Fruit fly (Drosophila melanogaster): ENCODE results near the gene CG42564.

The CG42564 gene

dm6 chr3R:6381784-6382183 lies 7.5 kb downstream of the CG42564 start:
- no peak for TF ChIP-seq insv (optimal IDR thresholded peaks at IDR 0.05)
- no peak for TF ChIP-seq ttk (optimal IDR thresholded peaks at IDR 0.05)
- TF ChIP-seq h (optimal IDR thresholded peaks at IDR 0.05) = no peak
- no peak for TF ChIP-seq psq (optimal IDR thresholded peaks at IDR 0.05)
- TF ChIP-seq Sin3A (optimal IDR thresholded peaks at IDR 0.05) = no peak
- TF ChIP-seq Myc (optimal IDR thresholded peaks at IDR 0.05) = no peak

dm6 chr3R:6382733-6383465 lies 8.6 kb downstream of the CG42564 start, which contains the start of gene gzl:
TSS of gene gzl (plus strand) at chr3R:6382914.
- no peak for TF ChIP-seq insv (optimal IDR thresholded peaks at IDR 0.05)
- TF ChIP-seq psq (optimal IDR thresholded peaks at IDR 0.05) = no peak
- TF ChIP-seq h (optimal IDR thresholded peaks at IDR 0.05) = no peak
- TF ChIP-seq Sin3A (optimal IDR thresholded peaks at IDR 0.05) = no peak
- no peak for TF ChIP-seq Myc (optimal IDR thresholded peaks at IDR 0.05)
- no peak for TF ChIP-seq ttk (optimal IDR thresholded peaks at IDR 0.05)

- TF ChIP-seq Sin3A (optimal IDR thresholded peaks at IDR 0.05) (no peak), Myc (optimal IDR thresholded peaks at IDR 0.05) (no peak), psq (optimal IDR thresholded peaks at IDR 0.05) (no peak), insv (optimal IDR thresholded peaks at IDR 0.05) (no peak), h (optimal IDR thresholded peaks at IDR 0.05) (no peak)
Measured at dm6 chr3R:6383466-6383769, 9.1 kb downstream of the CG42564 start.

dm6 chr3R:6388414-6388830 lies 14.1 kb downstream of the CG42564 start:
- no peak for TF ChIP-seq Sin3A (optimal IDR thresholded peaks at IDR 0.05)
- TF ChIP-seq psq (optimal IDR thresholded peaks at IDR 0.05) = no peak
- no peak for TF ChIP-seq insv (optimal IDR thresholded peaks at IDR 0.05)
- TF ChIP-seq h (optimal IDR thresholded peaks at IDR 0.05) = no peak
- TF ChIP-seq Myc (optimal IDR thresholded peaks at IDR 0.05) = no peak
- no peak for TF ChIP-seq ttk (optimal IDR thresholded peaks at IDR 0.05)

- no peak for TF ChIP-seq ttk (optimal IDR thresholded peaks at IDR 0.05)
- TF ChIP-seq psq (optimal IDR thresholded peaks at IDR 0.05) = no peak
- no peak for TF ChIP-seq h (optimal IDR thresholded peaks at IDR 0.05)
- TF ChIP-seq Myc (optimal IDR thresholded peaks at IDR 0.05) = no peak
- no peak for TF ChIP-seq Sin3A (optimal IDR thresholded peaks at IDR 0.05)
Measured at dm6 chr3R:6393515-6394246, 19.4 kb downstream of the CG42564 start.

dm6 chr3R:6394247-6394522 lies 19.9 kb downstream of the CG42564 start:
- TF ChIP-seq h (optimal IDR thresholded peaks at IDR 0.05) = no peak
- TF ChIP-seq Sin3A (optimal IDR thresholded peaks at IDR 0.05) = no peak
- TF ChIP-seq ttk (optimal IDR thresholded peaks at IDR 0.05) = no peak
- TF ChIP-seq psq (optimal IDR thresholded peaks at IDR 0.05) = no peak
- no peak for TF ChIP-seq Myc (optimal IDR thresholded peaks at IDR 0.05)
- no peak for TF ChIP-seq insv (optimal IDR thresholded peaks at IDR 0.05)

dm6 chr3R:6395572-6396295 lies 21.5 kb downstream of the CG42564 start:
- TF ChIP-seq ttk (optimal IDR thresholded peaks at IDR 0.05) = no peak
- no peak for TF ChIP-seq h (optimal IDR thresholded peaks at IDR 0.05)
- TF ChIP-seq Myc (optimal IDR thresholded peaks at IDR 0.05) = no peak
- TF ChIP-seq psq (optimal IDR thresholded peaks at IDR 0.05) = no peak
- TF ChIP-seq Sin3A (optimal IDR thresholded peaks at IDR 0.05) = no peak
- no peak for TF ChIP-seq insv (optimal IDR thresholded peaks at IDR 0.05)

- TF ChIP-seq h (optimal IDR thresholded peaks at IDR 0.05) (no peak), Myc (optimal IDR thresholded peaks at IDR 0.05) (no peak), insv (optimal IDR thresholded peaks at IDR 0.05) (no peak), ttk (optimal IDR thresholded peaks at IDR 0.05) (no peak), Sin3A (optimal IDR thresholded peaks at IDR 0.05) (no peak), psq (optimal IDR thresholded peaks at IDR 0.05) (no peak)
Measured at dm6 chr3R:6396613-6397012, 22.3 kb downstream of the CG42564 start.

dm6 chr3R:6397611-6398092 lies 23.4 kb downstream of the CG42564 start:
- TF ChIP-seq ttk (optimal IDR thresholded peaks at IDR 0.05) (no peak), Sin3A (optimal IDR thresholded peaks at IDR 0.05) (no peak), Myc (optimal IDR thresholded peaks at IDR 0.05) (no peak), psq (optimal IDR thresholded peaks at IDR 0.05) (no peak), insv (optimal IDR thresholded peaks at IDR 0.05) (no peak), h (optimal IDR thresholded peaks at IDR 0.05) (no peak)

dm6 chr3R:6399289-6399688 lies 25.0 kb downstream of the CG42564 start:
- TF ChIP-seq psq (optimal IDR thresholded peaks at IDR 0.05) (no peak), Myc (optimal IDR thresholded peaks at IDR 0.05) (no peak)

- TF ChIP-seq Myc (optimal IDR thresholded peaks at IDR 0.05) (no peak), Sin3A (optimal IDR thresholded peaks at IDR 0.05) (no peak), psq (optimal IDR thresholded peaks at IDR 0.05) (no peak), insv (optimal IDR thresholded peaks at IDR 0.05) (no peak)
Measured at dm6 chr3R:6399752-6400151, 25.5 kb downstream of the CG42564 start.

dm6 chr3R:6400710-6401521 lies 26.6 kb downstream of the CG42564 start:
- TF ChIP-seq ttk (optimal IDR thresholded peaks at IDR 0.05) = no peak
- no peak for TF ChIP-seq h (optimal IDR thresholded peaks at IDR 0.05)
